Worm (Caenorhabditis elegans) whole organism, early embryonic: Measurements from ENCODE around the gene rnh-1.1.

ENCODE experiments used
- B0310.2 ChIP-seq: sonication (generic microtip); optimal IDR thresholded peaks from 2 replicates; lab custom pipeline; 2016; ENCODE audit warnings: mild to moderate bottlenecking, missing genetic modification characterization, missing compliant biosample characterization
- F13C5.2 ChIP-seq: sonication (generic microtip); optimal IDR thresholded peaks from 2 replicates; lab custom pipeline; 2017; ENCODE audit warnings: mild to moderate bottlenecking, missing genetic modification characterization, inconsistent platforms, missing compliant biosample characterization
- aly-1 ChIP-seq: sonication (generic microtip); optimal IDR thresholded peaks from 2 replicates; lab custom pipeline; 2016; ENCODE audit warnings: missing genetic modification characterization, missing compliant biosample characterization
- ama-1 ChIP-seq: fragments of 150-350 bp; optimal IDR thresholded peaks from 2 replicates; lab custom pipeline; 2014
- ceh-13 ChIP-seq: fragments of 200-800 bp; sonication (Bioruptor generic); optimal IDR thresholded peaks from 2 replicates; lab custom pipeline; 2018; ENCODE audit warnings: mild to moderate bottlenecking, missing genetic modification characterization, missing compliant biosample characterization
- ceh-36 ChIP-seq: sonication (generic microtip); optimal IDR thresholded peaks from 2 replicates; lab custom pipeline; 2016; ENCODE audit warnings: missing genetic modification characterization, inconsistent platforms, missing compliant biosample characterization
- ets-7 ChIP-seq: sonication (generic microtip); optimal IDR thresholded peaks from 2 replicates; lab custom pipeline; 2016; ENCODE audit warnings: missing genotype, missing genetic modification characterization, missing compliant biosample characterization
- flt-1 ChIP-seq: fragments of 200-800 bp; sonication (Bioruptor generic); IDR thresholded peaks from 2 replicates; pipeline ENCODE4 v1.3.6; 2022; ENCODE audit warnings: missing genetic modification characterization, missing compliant biosample characterization
- hmbx-1 ChIP-seq: sonication (generic microtip); optimal IDR thresholded peaks from 2 replicates; lab custom pipeline; 2016; ENCODE audit warnings: mild to moderate bottlenecking, missing genetic modification characterization, missing compliant biosample characterization
- hmg-4 ChIP-seq: fragments of 200-800 bp; sonication (Bioruptor generic); optimal IDR thresholded peaks from 2 replicates; lab custom pipeline; 2018; ENCODE audit warnings: mild to moderate bottlenecking, missing genetic modification characterization, missing compliant biosample characterization
- hnd-1 ChIP-seq: sonication (generic microtip); optimal IDR thresholded peaks from 2 replicates; lab custom pipeline; 2016; ENCODE audit warnings: missing genetic modification characterization, missing compliant biosample characterization
- pes-1 ChIP-seq: fragments of 200-800 bp; sonication (Bioruptor generic); IDR thresholded peaks from 2 replicates; pipeline ENCODE4 v1.3.6; 2022; ENCODE audit warnings: missing genetic modification reagents, missing genetic modification characterization, missing compliant biosample characterization
- scrt-1 ChIP-seq: fragments of 200-800 bp; sonication (Bioruptor generic); IDR thresholded peaks from 2 replicates; pipeline ENCODE4 v1.3.6; 2022; ENCODE audit warnings: missing genetic modification characterization, missing compliant biosample characterization
- sea-1 ChIP-seq: fragments of 200-800 bp; sonication (Bioruptor generic); conservative IDR thresholded peaks from 2 replicates; pipeline ENCODE4 v1.3.6; 2022; ENCODE audit warnings: missing genetic modification characterization, missing compliant biosample characterization
- tbx-11 ChIP-seq: fragments of 200-800 bp; sonication (Bioruptor generic); IDR thresholded peaks from 2 replicates; pipeline ENCODE4 v1.3.6; 2022; ENCODE audit warnings: missing genetic modification characterization, missing compliant biosample characterization
- tbx-37 ChIP-seq: fragments of 200-800 bp; sonication (Bioruptor generic); conservative IDR thresholded peaks from 2 replicates; pipeline ENCODE4 v1.3.6; 2022; ENCODE audit warnings: missing genetic modification reagents, missing genetic modification characterization, missing compliant biosample characterization
- tra-4 ChIP-seq: sonication (generic microtip); optimal IDR thresholded peaks from 2 replicates; lab custom pipeline; 2017; ENCODE audit warnings: missing genetic modification characterization, missing compliant biosample characterization

rnh-1.1 gene

DNA sequence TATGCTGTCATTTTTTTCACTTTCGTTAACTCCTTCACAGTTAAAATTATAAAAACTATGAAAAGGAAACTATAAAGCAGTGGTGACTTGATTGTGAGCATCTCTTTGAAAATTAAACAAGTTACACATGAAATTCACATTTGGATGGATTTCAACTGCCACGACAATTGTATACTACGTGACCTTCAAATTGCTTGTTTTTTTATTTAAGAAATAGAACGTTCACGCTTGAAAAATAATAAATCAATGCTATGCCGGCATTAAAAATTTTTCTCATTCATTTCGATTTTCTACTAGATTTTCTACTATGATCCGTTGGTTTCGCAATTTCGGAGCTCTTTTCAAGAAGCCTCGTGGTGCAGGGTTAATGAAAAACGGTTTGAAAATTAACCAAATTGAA lies at the start of gene rnh-1.1, which contains the start of gene ZK1290.7:
TSS of gene rnh-1.1 (plus strand) at position 281 of the 400 bp plus-strand sequence.
TSS of gene ZK1290.7 (minus strand) at position 101 of the 400 bp plus-strand sequence.
- TF ChIP-seq ceh-13 (no peak), ceh-36 (tag; lab: Kevin White, UChicago) (no peak)

DNA sequence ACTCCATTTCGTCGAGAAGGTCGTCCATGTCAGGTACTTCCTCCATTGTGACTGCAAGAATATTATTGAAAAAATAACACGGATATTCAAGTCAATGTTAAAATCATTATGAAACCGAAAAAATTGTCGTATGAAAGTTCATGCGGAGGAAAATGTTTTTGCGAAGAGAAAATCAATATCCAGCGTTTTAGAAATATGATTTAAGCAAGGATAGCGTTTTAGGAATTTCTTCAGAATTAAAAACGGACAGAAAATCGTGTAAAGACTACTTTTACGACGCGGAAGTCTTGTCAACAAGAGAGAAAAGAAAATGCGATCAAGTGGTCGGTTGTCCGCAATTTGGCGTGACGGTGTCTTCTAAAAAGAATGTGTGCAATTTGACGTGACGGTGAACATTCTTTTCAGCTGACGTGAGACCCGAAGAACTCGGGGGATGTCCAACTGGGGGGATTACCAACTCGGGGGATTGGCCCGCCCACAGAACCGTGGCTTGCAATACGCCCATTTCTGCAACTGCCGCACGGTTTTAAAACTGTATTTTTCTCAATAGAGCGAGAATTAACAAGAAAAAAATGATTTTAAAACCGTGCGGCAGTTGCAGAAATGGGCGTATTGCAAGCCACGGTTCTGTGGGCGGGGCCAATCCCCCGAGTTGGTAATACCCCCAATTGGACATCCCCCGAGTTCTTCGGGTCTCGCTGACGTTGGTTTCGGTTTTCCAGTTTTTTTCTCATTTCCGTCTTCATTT lies 46.9 kb upstream of the rnh-1.1 start, which contains the start of the genes aka-1 and ubc-6:
TSS of gene aka-1 (minus strand) at position 51 of the 748 bp plus-strand sequence.
TSS of gene ubc-6 (plus strand) at position 701 of the 748 bp plus-strand sequence.
- TF ChIP-seq scrt-1 (GFP tag; lab: Robert Waterston, UW) (peak; percentile 29; the same call in 1 of the 2 replicates), ceh-36 (tag; lab: Kevin White, UChicago) (peak; percentile 17), ets-7 (tag; lab: Kevin White, UChicago) (peak; percentile 34), sea-1 (GFP tag; lab: Robert Waterston, UW) (peak; percentile 81), pes-1 (GFP tag; lab: Robert Waterston, UW) (peak; percentile 62; the same call in 1 of the 2 replicates), F13C5.2 (tag; lab: Kevin White, UChicago) (peak; percentile 25), tbx-37 (peak; percentile 44; the same call in 1 of the 2 replicates), tra-4 (tag; lab: Kevin White, UChicago) (no peak), B0310.2 (tag; lab: Kevin White, UChicago) (no peak)

DNA sequence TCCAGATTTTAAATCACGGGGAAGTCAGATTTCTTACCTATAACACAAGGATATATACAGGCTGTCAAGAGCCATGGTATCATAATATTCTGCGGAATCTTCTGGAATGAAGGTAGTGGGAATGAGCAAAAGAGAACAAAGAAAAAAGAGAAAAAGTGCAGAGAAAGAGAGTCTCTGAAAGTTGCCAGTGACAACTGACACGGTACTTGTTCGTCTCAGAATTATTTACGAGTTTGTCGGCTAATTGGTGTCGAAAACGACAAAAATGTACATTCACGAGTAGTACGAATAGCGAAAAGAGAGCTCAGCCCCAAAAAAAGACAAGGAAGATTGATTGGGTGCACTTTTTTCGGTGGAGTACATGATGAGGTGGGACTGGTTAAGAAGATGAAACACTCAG lies 42.5 kb upstream of the rnh-1.1 start, which contains the start of gene cah-2:
TSS of gene cah-2 (minus strand) at position 101 of the 400 bp plus-strand sequence.
- TF ChIP-seq ama-1 (lab: Kevin White, UChicago): no peak
- TF ChIP-seq ceh-36 (tag; lab: Kevin White, UChicago): no peak
- no peak for TF ChIP-seq flt-1 (GFP tag; lab: Robert Waterston, UW)
- TF ChIP-seq hnd-1 (tag; lab: Kevin White, UChicago): no peak
- no peak for TF ChIP-seq pes-1 (GFP tag; lab: Robert Waterston, UW)
- no peak for TF ChIP-seq tbx-11 (GFP tag; lab: Robert Waterston, UW)
- TF ChIP-seq tra-4 (tag; lab: Kevin White, UChicago): no peak
- no peak for TF ChIP-seq F13C5.2 (tag; lab: Kevin White, UChicago)
- TF ChIP-seq ets-7 (tag; lab: Kevin White, UChicago): no peak
- TF ChIP-seq scrt-1 (GFP tag; lab: Robert Waterston, UW): no peak
- TF ChIP-seq hmg-4 (GFP tag; lab: Kevin White, UChicago): no peak
- TF ChIP-seq sea-1 (GFP tag; lab: Robert Waterston, UW): no peak

DNA sequence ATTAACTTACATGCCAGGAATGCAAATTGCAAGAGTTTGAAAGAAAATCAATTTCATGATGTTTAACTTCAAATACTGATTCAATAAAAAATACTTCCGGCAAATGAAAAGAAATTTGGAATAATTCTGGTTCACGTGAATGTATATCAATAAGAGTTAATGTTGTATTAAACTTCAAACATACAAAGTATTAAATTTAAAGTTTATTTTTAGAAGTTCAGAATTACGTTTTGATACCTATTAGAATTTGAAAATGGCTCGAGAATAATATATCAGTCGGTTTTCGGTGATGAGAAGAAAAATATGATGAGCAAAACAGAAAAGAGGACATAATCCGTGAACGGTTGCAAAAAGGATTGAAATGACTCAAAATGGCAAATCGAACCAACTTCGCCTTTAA lies 35.9 kb upstream of the rnh-1.1 start, which contains the start of gene D1022.9:
TSS of gene D1022.9 (minus strand) at position 101 of the 400 bp plus-strand sequence.
- TF ChIP-seq hmg-4 (GFP tag; lab: Kevin White, UChicago) (no peak), sea-1 (GFP tag; lab: Robert Waterston, UW) (no peak), tbx-37 (no peak), F13C5.2 (tag; lab: Kevin White, UChicago) (no peak), ama-1 (lab: Kevin White, UChicago) (no peak), ceh-13 (no peak), flt-1 (GFP tag; lab: Robert Waterston, UW) (no peak), hmbx-1 (tag; lab: Kevin White, UChicago) (no peak), tra-4 (tag; lab: Kevin White, UChicago) (no peak), ets-7 (tag; lab: Kevin White, UChicago) (no peak), pes-1 (GFP tag; lab: Robert Waterston, UW) (no peak), ceh-36 (tag; lab: Kevin White, UChicago) (no peak), scrt-1 (GFP tag; lab: Robert Waterston, UW) (no peak), hnd-1 (tag; lab: Kevin White, UChicago) (no peak)

DNA sequence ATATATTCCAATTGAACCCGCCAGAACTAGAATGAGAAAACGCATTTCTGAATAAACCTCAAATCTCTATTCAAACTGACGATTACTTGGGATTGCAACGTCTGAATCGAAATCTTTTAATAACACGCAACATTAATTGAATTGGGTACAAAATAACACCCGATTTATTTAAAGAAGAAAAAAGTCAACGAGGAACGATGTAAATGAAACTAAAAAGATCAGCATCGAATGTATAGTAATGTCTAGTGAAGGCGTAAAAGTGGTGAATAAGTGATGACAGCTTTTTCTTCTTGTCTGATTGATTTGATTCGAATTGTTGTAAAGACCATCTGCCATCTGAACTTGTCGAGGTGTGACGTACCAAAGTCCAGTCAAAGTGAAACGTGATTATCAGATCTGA lies 31.9 kb upstream of the rnh-1.1 start, which contains the start of gene nas-23:
TSS of gene nas-23 (minus strand) at position 101 of the 400 bp plus-strand sequence.
- TF ChIP-seq ets-7 (tag; lab: Kevin White, UChicago) (no peak), sea-1 (GFP tag; lab: Robert Waterston, UW) (no peak), tbx-11 (GFP tag; lab: Robert Waterston, UW) (no peak), ceh-13 (no peak), ama-1 (lab: Kevin White, UChicago) (no peak), flt-1 (GFP tag; lab: Robert Waterston, UW) (no peak)

DNA sequence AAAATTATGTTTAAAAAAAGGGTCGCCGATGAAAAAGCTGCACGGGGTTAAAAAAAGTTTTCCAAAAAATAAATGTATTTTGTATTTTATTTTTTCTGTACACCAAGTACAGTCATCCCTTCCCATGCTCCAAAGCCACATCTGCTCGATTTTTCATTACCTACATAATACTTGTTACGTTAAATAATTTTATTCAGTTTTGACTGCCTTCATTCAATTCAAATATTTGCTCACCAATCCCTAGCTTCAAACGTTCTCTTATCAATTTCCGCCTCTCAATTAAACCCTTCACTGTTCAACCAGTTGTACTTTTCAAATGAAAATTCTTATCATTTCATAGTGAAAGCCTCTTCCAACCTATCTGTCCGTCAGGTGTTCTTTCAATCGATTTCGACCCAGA lies 31.4 kb upstream of the rnh-1.1 start, which contains the start of gene R10H1.1:
TSS of gene R10H1.1 (plus strand) at position 301 of the 400 bp plus-strand sequence.
- TF ChIP-seq ama-1 (lab: Kevin White, UChicago) (no peak), scrt-1 (GFP tag; lab: Robert Waterston, UW) (no peak), ceh-36 (tag; lab: Kevin White, UChicago) (no peak), pes-1 (GFP tag; lab: Robert Waterston, UW) (no peak), F13C5.2 (tag; lab: Kevin White, UChicago) (no peak), tbx-37 (no peak), hmbx-1 (tag; lab: Kevin White, UChicago) (no peak), aly-1 (no peak)

DNA sequence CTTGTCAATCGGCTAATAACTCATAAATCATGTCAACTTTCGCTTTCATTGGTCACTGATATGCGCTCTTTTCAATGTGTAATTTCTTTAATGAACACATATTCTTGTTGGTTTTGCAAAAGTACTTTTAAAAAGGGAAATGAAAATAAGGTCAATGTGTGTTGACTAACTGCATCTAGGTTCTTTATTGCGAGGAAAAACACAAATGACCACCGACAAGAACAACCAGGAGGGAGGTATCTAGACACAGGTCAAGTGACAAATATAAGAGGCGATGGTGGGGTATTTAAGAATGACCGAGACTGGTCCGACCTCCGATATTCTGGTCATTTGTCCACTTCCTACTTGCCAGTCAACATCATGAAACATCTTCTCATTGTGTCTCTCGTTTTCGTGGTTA lies 29.5 kb upstream of the rnh-1.1 start, which contains the start of gene spi-1:
TSS of gene spi-1 (plus strand) at position 178 of the 400 bp plus-strand sequence.
- TF ChIP-seq ceh-13 (no peak), hmg-4 (GFP tag; lab: Kevin White, UChicago) (no peak), F13C5.2 (tag; lab: Kevin White, UChicago) (no peak), pes-1 (GFP tag; lab: Robert Waterston, UW) (no peak), tbx-11 (GFP tag; lab: Robert Waterston, UW) (no peak), aly-1 (no peak), ceh-36 (tag; lab: Kevin White, UChicago) (no peak), B0310.2 (tag; lab: Kevin White, UChicago) (no peak)
